Worm (Caenorhabditis elegans) whole organism, L3 larva: Measurements from ENCODE around the gene col-40.

Experiments used
- ZK546.5 ChIP-seq: sonication (generic microtip); optimal IDR thresholded peaks from 2 replicates; lab custom pipeline; 2017; ENCODE audit warnings: missing biosample characterization, missing genetic modification characterization
- ama-1 ChIP-seq: fragments of 150-350 bp; optimal IDR thresholded peaks from 2 replicates; lab custom pipeline; 2018
- ceh-9 ChIP-seq: sonication (generic microtip); optimal IDR thresholded peaks from 2 replicates; lab custom pipeline; 2018; ENCODE audit warnings: missing biosample characterization, missing genetic modification characterization
- lin-15B ChIP-seq: fragments of 150-350 bp; optimal IDR thresholded peaks from 2 replicates; lab custom pipeline; 2014; ENCODE audit warnings: missing biosample characterization, missing genetic modification characterization
- mdl-1 ChIP-seq: fragments of 150-350 bp; optimal IDR thresholded peaks from 2 replicates; lab custom pipeline; 2014; ENCODE audit warnings: missing biosample characterization, missing genetic modification characterization
- nhr-11 ChIP-seq: fragments of 150-350 bp; optimal IDR thresholded peaks from 2 replicates; lab custom pipeline; 2014; ENCODE audit warnings: missing biosample characterization, missing genetic modification characterization
- nhr-237 ChIP-seq: fragments of 150-350 bp; optimal IDR thresholded peaks from 2 replicates; lab custom pipeline; 2014; ENCODE audit warnings: missing biosample characterization, missing genetic modification characterization
- nhr-25 ChIP-seq: sonication (generic microtip); optimal IDR thresholded peaks from 2 replicates; lab custom pipeline; 2017; ENCODE audit warnings: missing biosample characterization, missing genetic modification characterization
- nhr-28 ChIP-seq: fragments of 150-350 bp; optimal IDR thresholded peaks from 2 replicates; lab custom pipeline; 2014; ENCODE audit warnings: missing biosample characterization, missing genetic modification characterization
- pha-4 ChIP-seq: fragments of 150-350 bp; optimal IDR thresholded peaks from 2 replicates; lab custom pipeline; 2014; ENCODE audit warnings: missing biosample characterization, missing genetic modification reagents, missing genetic modification characterization
- snpc-4 ChIP-seq: fragments of 150-350 bp; optimal IDR thresholded peaks from 2 replicates; lab custom pipeline; 2014; ENCODE audit warnings: missing biosample characterization, missing genetic modification characterization
- ztf-4 ChIP-seq: fragments of 150-350 bp; optimal IDR thresholded peaks from 2 replicates; lab custom pipeline; 2014; ENCODE audit warnings: missing biosample characterization, missing genetic modification characterization

- TF ChIP-seq snpc-4 (no peak), nhr-28 (tag; lab: Kevin White, UChicago) (no peak), ceh-9 (tag; lab: Kevin White, UChicago) (no peak), ama-1 (lab: Kevin White, UChicago) (no peak), mdl-1 (tag; lab: Kevin White, UChicago) (no peak), nhr-237 (no peak), ZK546.5 (tag; lab: Kevin White, UChicago) (no peak), nhr-25 (tag; lab: Kevin White, UChicago) (no peak), lin-15B (tag; lab: Kevin White, UChicago) (no peak), ztf-4 (tag; lab: Kevin White, UChicago) (no peak), nhr-11 (tag; lab: Kevin White, UChicago) (no peak), pha-4 (no peak)
Measured at ce11 chrII:1133295-1133694, 26.5 kb upstream of the col-40 start.
